Worm (Caenorhabditis elegans): ENCODE data around the gene T23B12.11.

T23B12.11 gene

ce11 chrV:8465386-8465785, 10.2 kb downstream of the T23B12.11 start, which contains the start of gene mrps-2:
Gene mrps-2, plus strand, starts transcription at chrV:8465686.
- TF ChIP-seq R02D3.7 (tag; optimal IDR thresholded peaks at IDR 0.05) (no peak), pqm-1 (tag; optimal IDR thresholded peaks at IDR 0.05) (no peak), lin-15B (tag; optimal IDR thresholded peaks at IDR 0.05) (no peak), ceh-9 (tag; optimal IDR thresholded peaks at IDR 0.05) (no peak), nhr-23 (tag; optimal IDR thresholded peaks at IDR 0.05) (no peak), snpc-4 (tag; optimal IDR thresholded peaks at IDR 0.05) (no peak), tbx-2 (tag; optimal IDR thresholded peaks at IDR 0.05) (no peak), fos-1 (tag; optimal IDR thresholded peaks at IDR 0.05) (no peak), ceh-82 (tag; optimal IDR thresholded peaks at IDR 0.05) (no peak), zag-1 (tag; optimal IDR thresholded peaks at IDR 0.05) (no peak), nhr-43 (tag; optimal IDR thresholded peaks at IDR 0.05; ENCODE audit: poor library complexity, severe bottlenecking) (no peak), nhr-77 (tag; optimal IDR thresholded peaks at IDR 0.05) (no peak), hmg-11 (tag; optimal IDR thresholded peaks at IDR 0.05) (no peak), aly-2 (tag; optimal IDR thresholded peaks at IDR 0.05) (no peak), fkh-2 (tag; optimal IDR thresholded peaks at IDR 0.05) (no peak)

- TF ChIP-seq egl-5 (tag; optimal IDR thresholded peaks at IDR 0.05) (no peak), eor-1 (tag; optimal IDR thresholded peaks at IDR 0.05) (no peak), mml-1 (tag; optimal IDR thresholded peaks at IDR 0.05) (no peak), nhr-77 (tag; optimal IDR thresholded peaks at IDR 0.05) (no peak), skn-1 (tag; optimal IDR thresholded peaks at IDR 0.05) (no peak), daf-12 (tag; optimal IDR thresholded peaks at IDR 0.05) (no peak), nhr-43 (tag; optimal IDR thresholded peaks at IDR 0.05; ENCODE audit: poor library complexity, severe bottlenecking) (no peak), lin-15B (tag; optimal IDR thresholded peaks at IDR 0.05) (no peak), mdl-1 (tag; optimal IDR thresholded peaks at IDR 0.05) (no peak), tbx-2 (tag; optimal IDR thresholded peaks at IDR 0.05) (no peak)
These were observed 11.8 kb downstream of the T23B12.11 start, which contains the start of gene mrpl-4 for ce11 chrV:8467031-8467430. Gene mrpl-4, plus strand, starts transcription at chrV:8467265.

ce11 chrV:8468740-8469139, 13.5 kb downstream of the T23B12.11 start, which contains the start of gene phf-30:
Gene phf-30, plus strand, starts transcription at chrV:8469040.
- no peak for TF ChIP-seq ceh-16 (tag; optimal IDR thresholded peaks at IDR 0.05)
- no peak for TF ChIP-seq unc-62 (GFP tag; optimal IDR thresholded peaks at IDR 0.05)
- no peak for TF ChIP-seq mdl-1 (tag; optimal IDR thresholded peaks at IDR 0.05)
- no peak for TF ChIP-seq nhr-76 (tag; optimal IDR thresholded peaks at IDR 0.05)
- TF ChIP-seq ceh-9 (tag; optimal IDR thresholded peaks at IDR 0.05) = no peak

ce11 chrV:8470906-8471305, 15.7 kb downstream of the T23B12.11 start, which contains the start of gene gplb-1:
Gene gplb-1, minus strand, starts transcription at chrV:8471242.
- TF ChIP-seq nhr-23 (tag; optimal IDR thresholded peaks at IDR 0.05) (no peak), tbx-2 (tag; optimal IDR thresholded peaks at IDR 0.05) (no peak), lin-39 (tag; optimal IDR thresholded peaks at IDR 0.05) (no peak), nhr-43 (tag; optimal IDR thresholded peaks at IDR 0.05; ENCODE audit: poor library complexity, severe bottlenecking) (no peak), skn-1 (tag; optimal IDR thresholded peaks at IDR 0.05) (no peak), eor-1 (tag; optimal IDR thresholded peaks at IDR 0.05) (no peak), snpc-4 (tag; optimal IDR thresholded peaks at IDR 0.05) (no peak), nhr-76 (tag; optimal IDR thresholded peaks at IDR 0.05) (no peak), hmg-11 (tag; optimal IDR thresholded peaks at IDR 0.05) (no peak), ceh-9 (tag; optimal IDR thresholded peaks at IDR 0.05) (no peak), jun-1 (tag; optimal IDR thresholded peaks at IDR 0.05) (no peak), nhr-77 (tag; optimal IDR thresholded peaks at IDR 0.05) (no peak), aly-2 (tag; optimal IDR thresholded peaks at IDR 0.05) (no peak)

ce11 chrV:8481274-8481673, 26.1 kb downstream of the T23B12.11 start:
- no peak for TF ChIP-seq ceh-82 (tag; optimal IDR thresholded peaks at IDR 0.05)
- TF ChIP-seq R02D3.7 (tag; optimal IDR thresholded peaks at IDR 0.05) = no peak
- TF ChIP-seq ceh-28 (tag; optimal IDR thresholded peaks at IDR 0.05) = no peak
- no peak for TF ChIP-seq nhr-28 (tag; optimal IDR thresholded peaks at IDR 0.05)
- TF ChIP-seq sea-2 (GFP tag; optimal IDR thresholded peaks at IDR 0.05) = no peak
- no peak for TF ChIP-seq nhr-76 (tag; optimal IDR thresholded peaks at IDR 0.05)
- TF ChIP-seq pqm-1 (tag; optimal IDR thresholded peaks at IDR 0.05) = no peak
- TF ChIP-seq zag-1 (tag; optimal IDR thresholded peaks at IDR 0.05) = no peak
- TF ChIP-seq nhr-11 (tag; optimal IDR thresholded peaks at IDR 0.05) = no peak
- no peak for TF ChIP-seq nhr-12 (tag; optimal IDR thresholded peaks at IDR 0.05)
- no peak for TF ChIP-seq eor-1 (tag; optimal IDR thresholded peaks at IDR 0.05)
- no peak for TF ChIP-seq unc-62 (GFP tag; optimal IDR thresholded peaks at IDR 0.05)
- TF ChIP-seq skn-1 (tag; optimal IDR thresholded peaks at IDR 0.05) = no peak
- TF ChIP-seq ceh-16 (tag; optimal IDR thresholded peaks at IDR 0.05) = no peak

All from whole organism, L3 larva.